Fruit fly (Drosophila melanogaster) whole organism, pupa: ENCODE results near the gene FMRFaR.

Experiments
- CG10348 ChIP-seq: fragments of 200-800 bp; sonication (Bioruptor generic); IDR thresholded peaks from 2 replicates; pipeline ENCODE4 v1.3.6; 2022; ENCODE audit warnings: missing biosample characterization, missing genetic modification characterization
- CG12605 ChIP-seq: fragments of 200-800 bp; sonication (Bioruptor generic); IDR thresholded peaks from 2 replicates; pipeline ENCODE4 v1.3.6; 2022; ENCODE audit warnings: missing biosample characterization, missing genetic modification characterization
- CG17806 ChIP-seq: fragments of 200-800 bp; sonication (Bioruptor generic); optimal IDR thresholded peaks from 2 replicates; lab custom pipeline; 2018; ENCODE audit warnings: missing biosample characterization, mild to moderate bottlenecking, missing genetic modification characterization, moderate library complexity
- CG4496 ChIP-seq: fragments of 200-800 bp; sonication (Bioruptor generic); IDR thresholded peaks from 3 replicates; pipeline ENCODE4 v1.3.6; 2022; ENCODE audit warnings: missing biosample characterization, missing genetic modification characterization
- CG8159 ChIP-seq: fragments of 200-800 bp; sonication (Bioruptor generic); optimal IDR thresholded peaks from 3 replicates; lab custom pipeline; 2018; ENCODE audit warnings: missing biosample characterization, mild to moderate bottlenecking, missing genetic modification characterization, moderate library complexity
- CG8301 ChIP-seq: fragments of 200-800 bp; sonication (Bioruptor generic); optimal IDR thresholded peaks from 2 replicates; lab custom pipeline; 2018; ENCODE audit warnings: missing biosample characterization, mild to moderate bottlenecking, missing genetic modification characterization
- CG9948 ChIP-seq: fragments of 200-800 bp; sonication (Bioruptor generic); optimal IDR thresholded peaks from 2 replicates; lab custom pipeline; 2018; ENCODE audit warnings: missing biosample characterization, mild to moderate bottlenecking, missing genetic modification characterization, moderate library complexity
- D1 ChIP-seq: fragments of 200-800 bp; sonication (Bioruptor generic); optimal IDR thresholded peaks from 2 replicates; lab custom pipeline; 2018; ENCODE audit warnings: missing biosample characterization, mild to moderate bottlenecking, missing genetic modification characterization, moderate library complexity
- EcR ChIP-seq: fragments of 200-800 bp; sonication (Bioruptor generic); optimal IDR thresholded peaks from 3 replicates; lab custom pipeline; 2019; ENCODE audit warnings: missing biosample characterization, missing genetic modification characterization, mild to moderate bottlenecking, moderate library complexity, missing genetic modification reagents
- Pif1A ChIP-seq: fragments of 200-800 bp; sonication (Bioruptor generic); optimal IDR thresholded peaks from 3 replicates; lab custom pipeline; 2016; ENCODE audit warnings: missing biosample characterization, missing genetic modification characterization
- Pif1B ChIP-seq: fragments of 200-800 bp; sonication (Bioruptor generic); optimal IDR thresholded peaks from 3 replicates; lab custom pipeline; 2016; ENCODE audit warnings: missing biosample characterization, missing genetic modification characterization
- Snoo ChIP-seq: fragments of 200-800 bp; sonication (Bioruptor generic); optimal IDR thresholded peaks from 3 replicates; lab custom pipeline; 2017; ENCODE audit warnings: missing biosample characterization, mild to moderate bottlenecking, missing genetic modification characterization, inconsistent platforms
- gl ChIP-seq: fragments of 200-800 bp; sonication (Bioruptor generic); optimal IDR thresholded peaks from 2 replicates; lab custom pipeline; 2018; ENCODE audit warnings: missing biosample characterization, mild to moderate bottlenecking, missing genetic modification characterization
- rn ChIP-seq: fragments of 200-800 bp; sonication (Bioruptor generic); IDR thresholded peaks from 2 replicates; pipeline ENCODE4 v1.3.6; 2022; ENCODE audit warnings: missing biosample characterization, missing genetic modification characterization

- no peak for TF ChIP-seq CG4496 (GFP tag; lab: Robert Waterston, UW)
- no peak for TF ChIP-seq CG8301 (tag; lab: Kevin White, UChicago)
- no peak for TF ChIP-seq CG10348
- no peak for TF ChIP-seq CG9948
- TF ChIP-seq CG12605 (GFP tag; lab: Robert Waterston, UW) = no peak
- TF ChIP-seq Snoo (tag; lab: Kevin White, UChicago) = no peak
- no peak for TF ChIP-seq gl
- TF ChIP-seq CG17806 (tag; lab: Kevin White, UChicago) = no peak
- TF ChIP-seq Pif1B (GFP tag; lab: Kevin White, UChicago) = no peak
- TF ChIP-seq Pif1A (GFP tag; lab: Kevin White, UChicago) = no peak
- no peak for TF ChIP-seq rn
- no peak for TF ChIP-seq CG8159
- TF ChIP-seq EcR = no peak
- TF ChIP-seq D1 (tag; lab: Kevin White, UChicago) = no peak
Measured at dm6 chr3L:3013496-3013895, 12.0 kb downstream of the FMRFaR start.
